Fruit fly (Drosophila melanogaster) whole organism, embryonic: ENCODE results near the gene bero.
A peak's percentile ranks its signal among the peaks of the same experiment; 100 is the strongest.

ENCODE experiments used
- Atf3 ChIP-seq: fragments of 200-800 bp; sonication (Bioruptor generic); optimal IDR thresholded peaks from 3 replicates; lab custom pipeline; 2016; ENCODE audit warnings: missing biosample characterization, missing genetic modification characterization
- CG10274 ChIP-seq: fragments of 200-800 bp; sonication (Bioruptor generic); optimal IDR thresholded peaks from 3 replicates; lab custom pipeline; 2017; ENCODE audit warnings: missing biosample characterization, mild to moderate bottlenecking, missing genetic modification characterization
- CG10543 ChIP-seq: fragments of 200-800 bp; sonication (Bioruptor generic); optimal IDR thresholded peaks from 3 replicates; lab custom pipeline; 2017; ENCODE audit warnings: missing biosample characterization, mild to moderate bottlenecking, missing genetic modification characterization, moderate library complexity
- CG12769 ChIP-seq: fragments of 200-800 bp; sonication (Bioruptor generic); optimal IDR thresholded peaks from 2 replicates; lab custom pipeline; 2019; ENCODE audit warnings: missing biosample characterization, mild to moderate bottlenecking, missing genetic modification characterization, moderate library complexity
- CG13296 ChIP-seq: fragments of 200-800 bp; sonication (Bioruptor generic); optimal IDR thresholded peaks from 3 replicates; lab custom pipeline; 2018; ENCODE audit warnings: missing biosample characterization, mild to moderate bottlenecking, missing genetic modification characterization
- CG15269 ChIP-seq: fragments of 200-800 bp; sonication (Bioruptor generic); optimal IDR thresholded peaks from 2 replicates; lab custom pipeline; 2018; ENCODE audit warnings: missing biosample characterization, mild to moderate bottlenecking, missing genetic modification characterization, moderate library complexity
- CG15696 ChIP-seq: fragments of 200-800 bp; sonication (Bioruptor generic); optimal IDR thresholded peaks from 2 replicates; lab custom pipeline; 2019; ENCODE audit warnings: missing biosample characterization, mild to moderate bottlenecking, missing genetic modification characterization, moderate library complexity
- CG17186 ChIP-seq: fragments of 200-800 bp; sonication (Bioruptor generic); optimal IDR thresholded peaks from 3 replicates; lab custom pipeline; 2017; ENCODE audit warnings: missing biosample characterization, missing genetic modification reagents, missing genetic modification characterization
- CG17328 ChIP-seq: fragments of 200-800 bp; sonication (Bioruptor generic); IDR thresholded peaks from 2 replicates; pipeline ENCODE4 v1.3.6; 2022; ENCODE audit warnings: missing biosample characterization, missing genetic modification characterization
- CG17359 ChIP-seq: fragments of 200-800 bp; sonication (Bioruptor generic); optimal IDR thresholded peaks from 3 replicates; lab custom pipeline; 2018; ENCODE audit warnings: missing biosample characterization, mild to moderate bottlenecking, missing genetic modification characterization, moderate library complexity
- CG34376 ChIP-seq: fragments of 200-800 bp; sonication (Bioruptor generic); optimal IDR thresholded peaks from 2 replicates; lab custom pipeline; 2018; ENCODE audit warnings: missing biosample characterization, mild to moderate bottlenecking, missing genetic modification characterization
- CG3995 ChIP-seq: fragments of 200-800 bp; sonication (Bioruptor generic); optimal IDR thresholded peaks from 3 replicates; lab custom pipeline; 2016; ENCODE audit warnings: missing biosample characterization, missing genetic modification characterization
- CG42726 ChIP-seq: fragments of 200-800 bp; sonication (Bioruptor generic); IDR thresholded peaks from 2 replicates; pipeline ENCODE4 v1.3.6; 2022; ENCODE audit warnings: missing biosample characterization, missing genetic modification characterization; ENCODE audit not compliant: partially characterized antibody
- CG5953 ChIP-seq: fragments of 200-800 bp; sonication (Bioruptor generic); IDR thresholded peaks from 2 replicates; pipeline ENCODE4 v1.3.6; 2022; ENCODE audit warnings: missing biosample characterization, missing genetic modification characterization
- CG6175 ChIP-seq: fragments of 200-800 bp; sonication (Bioruptor generic); IDR thresholded peaks from 3 replicates; pipeline ENCODE4 v1.3.6; 2022; ENCODE audit warnings: missing biosample characterization, missing genetic modification characterization
- CG6689 ChIP-seq: fragments of 200-800 bp; sonication (Bioruptor generic); IDR thresholded peaks from 2 replicates; pipeline ENCODE4 v1.3.6; 2022; ENCODE audit warnings: missing biosample characterization, missing genetic modification characterization
- CG8478 ChIP-seq: fragments of >200 bp; optimal IDR thresholded peaks from 2 replicates; lab custom pipeline; 2018
- CG9727 ChIP-seq: fragments of 200-800 bp; sonication (Bioruptor generic); optimal IDR thresholded peaks from 3 replicates; lab custom pipeline; 2017; ENCODE audit warnings: missing biosample characterization, mild to moderate bottlenecking, missing genetic modification characterization
- Dfd ChIP-seq, 2 experiments: fragments of >200 bp; optimal IDR thresholded peaks; 2 replicates each; lab custom pipeline; 2017; ENCODE audit warnings: missing biosample characterization in 2 of 2, missing genetic modification characterization in 2 of 2
- Dll ChIP-seq: fragments of 200-800 bp; sonication (Bioruptor generic); IDR thresholded peaks from 4 replicates; pipeline ENCODE4 v1.3.6; 2022; ENCODE audit warnings: missing biosample characterization, missing genetic modification characterization; ENCODE audit not compliant: partially characterized antibody
- Drgx ChIP-seq: fragments of 200-800 bp; sonication (Bioruptor generic); IDR thresholded peaks from 2 replicates; pipeline ENCODE4 v1.3.6; 2022; ENCODE audit warnings: missing biosample characterization, missing genetic modification characterization
- Fer2 ChIP-seq: fragments of 200-800 bp; sonication (Bioruptor generic); optimal IDR thresholded peaks from 2 replicates; lab custom pipeline; 2018; ENCODE audit warnings: missing biosample characterization, mild to moderate bottlenecking, missing genetic modification characterization, moderate library complexity
- Fer3 ChIP-seq: fragments of 200-800 bp; sonication (Bioruptor generic); optimal IDR thresholded peaks from 2 replicates; lab custom pipeline; 2018; ENCODE audit warnings: missing biosample characterization, mild to moderate bottlenecking, missing genetic modification characterization, moderate library complexity
- GATAe ChIP-seq: fragments of 200-800 bp; sonication (Bioruptor generic); conservative IDR thresholded peaks from 2 replicates; pipeline ENCODE4 v1.3.6; 2022; ENCODE audit warnings: missing biosample characterization, missing genetic modification characterization
- Hand ChIP-seq: fragments of 200-800 bp; sonication (Bioruptor generic); optimal IDR thresholded peaks from 2 replicates; lab custom pipeline; 2017; ENCODE audit warnings: mild to moderate bottlenecking, missing biosample characterization, missing genetic modification reagents, missing genetic modification characterization
- Hsf ChIP-seq: fragments of 200-800 bp; sonication (Bioruptor generic); optimal IDR thresholded peaks from 3 replicates; lab custom pipeline; 2016; ENCODE audit warnings: missing biosample characterization, missing genetic modification characterization
- Mrtf ChIP-seq: fragments of 200-800 bp; sonication (Bioruptor generic); IDR thresholded peaks from 3 replicates; pipeline ENCODE4 v1.3.6; 2022; ENCODE audit warnings: missing biosample characterization, missing genetic modification characterization
- ap ChIP-seq: fragments of 200-800 bp; sonication (Bioruptor generic); IDR thresholded peaks from 2 replicates; pipeline ENCODE4 v1.3.6; 2022; ENCODE audit warnings: missing biosample characterization, missing genetic modification characterization
- chinmo ChIP-seq: fragments of 200-800 bp; sonication (Bioruptor generic); IDR thresholded peaks from 4 replicates; pipeline ENCODE4 v1.3.6; 2022; ENCODE audit warnings: missing biosample characterization, missing genetic modification characterization; ENCODE audit not compliant: partially characterized antibody
- dpn ChIP-seq, 2 experiments: fragments of 200-800 bp; sonication (Bioruptor generic); optimal IDR thresholded peaks; 3 replicates each; lab custom pipeline; 2016; ENCODE audit warnings: missing biosample characterization in 2 of 2, missing genetic modification characterization in 2 of 2
- ftz-f1 ChIP-seq: fragments of 200-800 bp; sonication (Bioruptor generic); optimal IDR thresholded peaks from 2 replicates; lab custom pipeline; 2016; ENCODE audit warnings: missing biosample characterization, missing genetic modification characterization
- gem ChIP-seq: fragments of 200-800 bp; sonication (Bioruptor generic); optimal IDR thresholded peaks from 2 replicates; lab custom pipeline; 2019; ENCODE audit warnings: missing biosample characterization, mild to moderate bottlenecking, missing genetic modification characterization, moderate library complexity
- grn ChIP-seq: fragments of 200-800 bp; sonication (Bioruptor generic); optimal IDR thresholded peaks from 3 replicates; lab custom pipeline; 2017; ENCODE audit warnings: missing biosample characterization, missing genetic modification characterization
- klu ChIP-seq: fragments of 200-800 bp; sonication (Bioruptor generic); IDR thresholded peaks from 2 replicates; pipeline ENCODE4 v1.3.6; 2022; ENCODE audit warnings: missing biosample characterization, missing genetic modification characterization
- kni ChIP-seq: fragments of 200-800 bp; sonication (Bioruptor generic); optimal IDR thresholded peaks from 3 replicates; lab custom pipeline; 2017; ENCODE audit warnings: mild to moderate bottlenecking, missing biosample characterization, missing genetic modification reagents, missing genetic modification characterization
- nmo ChIP-seq: fragments of 200-800 bp; sonication (Bioruptor generic); optimal IDR thresholded peaks from 2 replicates; lab custom pipeline; 2018; ENCODE audit warnings: missing biosample characterization, mild to moderate bottlenecking, missing genetic modification characterization, moderate library complexity
- nom ChIP-seq: fragments of 200-800 bp; sonication (Bioruptor generic); optimal IDR thresholded peaks from 2 replicates; lab custom pipeline; 2017; ENCODE audit warnings: missing biosample characterization, missing genetic modification characterization, mild to moderate bottlenecking, moderate library complexity, missing genetic modification reagents
- onecut ChIP-seq: fragments of 200-800 bp; sonication (Bioruptor generic); IDR thresholded peaks from 2 replicates; pipeline ENCODE4 v1.3.6; 2022; ENCODE audit warnings: missing biosample characterization, missing genetic modification characterization
- pros ChIP-seq: fragments of 200-800 bp; sonication (Bioruptor generic); optimal IDR thresholded peaks from 3 replicates; lab custom pipeline; 2019; ENCODE audit warnings: missing biosample characterization, mild to moderate bottlenecking, missing genetic modification characterization, moderate library complexity
- tin ChIP-seq: fragments of 200-800 bp; sonication (Bioruptor generic); optimal IDR thresholded peaks from 3 replicates; lab custom pipeline; 2016; ENCODE audit warnings: missing biosample characterization, missing genetic modification characterization

The bero gene

DNA sequence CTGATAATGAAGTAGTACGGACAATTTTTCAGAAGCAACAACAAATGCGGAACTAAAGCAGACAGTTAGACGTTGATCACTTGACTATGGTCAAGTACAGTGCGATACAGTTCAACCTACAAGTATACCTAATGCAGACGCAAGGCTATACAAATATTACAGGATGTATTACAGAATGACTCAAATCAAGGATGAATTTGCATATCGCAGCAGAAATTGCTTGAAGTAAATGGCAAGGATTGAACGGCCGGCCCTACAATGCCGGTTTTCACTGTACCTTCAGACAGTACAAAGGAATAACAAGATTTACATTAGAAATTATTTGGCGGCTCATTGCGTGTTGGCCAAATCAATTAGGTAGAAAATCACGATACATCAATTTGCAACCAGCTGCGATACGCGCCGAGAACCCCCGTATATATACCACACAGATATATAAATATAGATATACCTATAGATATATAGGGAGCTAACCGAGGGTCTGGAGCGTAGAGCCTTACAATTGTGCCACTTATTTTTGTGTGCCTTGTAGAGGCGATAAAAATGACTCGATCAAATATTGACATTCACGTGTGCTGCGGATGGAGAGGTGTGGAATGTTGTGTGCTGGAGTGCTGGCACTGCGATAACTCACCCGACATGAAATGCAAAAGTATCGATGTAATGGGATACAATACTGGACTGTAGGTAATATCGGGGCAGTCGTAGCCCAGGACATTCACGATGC is 23.0 kb downstream of the bero start (continued):
- TF ChIP-seq pros (GFP tag; lab: Kevin White, UChicago) (no peak), Atf3 (GFP tag; lab: Kevin White, UChicago) (no peak), GATAe (no peak), klu (GFP tag; lab: Robert Waterston, UW) (0 out of 2 replicates have a peak, but pooled peaks have one; percentile 49), Hand (GFP tag; lab: Kevin White, UChicago) (peak; percentile 14), chinmo (no peak), CG3995 (GFP tag; lab: Kevin White, UChicago) (no peak), ftz-f1 (GFP tag; lab: Kevin White, UChicago) (no peak), CG15269 (peak; percentile 54), nom (GFP tag; lab: Kevin White, UChicago) (peak; percentile 18), CG10543 (GFP tag; lab: Kevin White, UChicago) (peak; percentile 4), CG34376 (no peak), CG9727 (peak; percentile 45), tin (GFP tag; lab: Kevin White, UChicago) (peak; percentile 41), CG17328 (GFP tag; lab: Robert Waterston, UW) (peak; percentile 48), Drgx (GFP tag; lab: Robert Waterston, UW) (0 out of 2 replicates have a peak, but pooled peaks have one; percentile 6), Mrtf (GFP tag; lab: Robert Waterston, UW) (peak; percentile 73; the same call in 2 of the 3 replicates), CG17359 (tag; lab: Kevin White, UChicago) (peak; percentile 26), CG10274 (GFP tag; lab: Kevin White, UChicago) (no peak), CG17186 (GFP tag; lab: Kevin White, UChicago) (no peak), grn (GFP tag; lab: Kevin White, UChicago) (no peak), dpn (GFP tag; optimal IDR thresholded peaks at IDR 0.05; lab: Kevin White, UChicago) (peak; percentile 50 to 59), Fer2 (tag; lab: Kevin White, UChicago) (no peak), CG5953 (GFP tag; lab: Robert Waterston, UW) (0 out of 2 replicates have a peak, but pooled peaks have one; percentile 27), CG42726 (GFP tag; lab: Robert Waterston, UW) (no peak), CG6689 (no peak; the same call in 1 of the 2 replicates), onecut (no peak), gem (tag; lab: Kevin White, UChicago) (peak; percentile 67), Fer3 (tag; lab: Kevin White, UChicago) (peak; percentile 70), nmo (GFP tag; lab: Kevin White, UChicago) (no peak), Hsf (GFP tag; lab: Kevin White, UChicago) (peak; percentile 64), CG13296 (peak; percentile 35), kni (GFP tag; lab: Kevin White, UChicago) (peak; percentile 35), ap (GFP tag; lab: Robert Waterston, UW) (no peak), CG6175 (0 out of 3 replicates have a peak, but pooled peaks have one; percentile 28), CG8478 (lab: Kevin White, UChicago) (no peak), CG15696 (peak; percentile 27), Dfd (GFP tag; optimal IDR thresholded peaks at IDR 0.05; lab: Kevin White, UChicago) (no peak), Dll (GFP tag; lab: Robert Waterston, UW) (no peak), CG12769 (tag; lab: Kevin White, UChicago) (peak; percentile 86)
